Worm (Caenorhabditis elegans) whole organism, L3 larva: Measurements from ENCODE around the gene kin-30.

Experiments
- ceh-82 ChIP-seq: fragments of 150-350 bp; optimal IDR thresholded peaks from 2 replicates; lab custom pipeline; 2014; ENCODE audit warnings: missing biosample characterization, missing genetic modification characterization
- daf-12 ChIP-seq: fragments of 150-350 bp; optimal IDR thresholded peaks from 2 replicates; lab custom pipeline; 2014; ENCODE audit warnings: missing biosample characterization, missing genetic modification reagents, missing genetic modification characterization
- elt-2 ChIP-seq: sonication (generic microtip); optimal IDR thresholded peaks from 2 replicates; lab custom pipeline; 2016; ENCODE audit warnings: missing genetic modification reagents, mild to moderate bottlenecking, missing genetic modification characterization, missing compliant biosample characterization
- hmg-11 ChIP-seq: sonication (generic microtip); optimal IDR thresholded peaks from 2 replicates; lab custom pipeline; 2016; ENCODE audit warnings: missing genetic modification characterization, missing compliant biosample characterization
- lin-15B ChIP-seq: fragments of 150-350 bp; optimal IDR thresholded peaks from 2 replicates; lab custom pipeline; 2014; ENCODE audit warnings: missing biosample characterization, missing genetic modification characterization
- nhr-237 ChIP-seq: fragments of 150-350 bp; optimal IDR thresholded peaks from 2 replicates; lab custom pipeline; 2014; ENCODE audit warnings: missing biosample characterization, missing genetic modification characterization
- pqm-1 ChIP-seq: fragments of 150-350 bp; optimal IDR thresholded peaks from 2 replicates; lab custom pipeline; 2017; ENCODE audit warnings: missing biosample characterization, missing genetic modification characterization, inconsistent platforms
- skn-1 ChIP-seq: fragments of 150-350 bp; optimal IDR thresholded peaks from 2 replicates; lab custom pipeline; 2014; ENCODE audit warnings: missing biosample characterization, missing genetic modification characterization
- unc-62 ChIP-seq: fragments of 150-350 bp; sonication (generic microtip); optimal IDR thresholded peaks from 4 replicates; lab custom pipeline; 2014; ENCODE audit warnings: missing biosample characterization, missing genetic modification reagents, missing genetic modification characterization
- ztf-4 ChIP-seq: fragments of 150-350 bp; optimal IDR thresholded peaks from 2 replicates; lab custom pipeline; 2014; ENCODE audit warnings: missing biosample characterization, missing genetic modification characterization

ce11 chrV:15244456-15244855 is at the start of gene kin-30:
- TF ChIP-seq ztf-4 (tag; lab: Kevin White, UChicago), result no peak
- no peak for TF ChIP-seq ceh-82
- TF ChIP-seq hmg-11, result no peak
- TF ChIP-seq pqm-1 (tag; lab: Kevin White, UChicago), result no peak
- no peak for TF ChIP-seq daf-12
- no peak for TF ChIP-seq elt-2 (tag; lab: Kevin White, UChicago)
- no peak for TF ChIP-seq nhr-237 (tag; lab: Kevin White, UChicago)
- TF ChIP-seq unc-62 (GFP tag; lab: Kevin White, UChicago), result no peak
- TF ChIP-seq skn-1 (tag; lab: Kevin White, UChicago), result no peak
- no peak for TF ChIP-seq lin-15B (tag; lab: Kevin White, UChicago)
